Fruit fly (Drosophila melanogaster) whole organism, wandering third instar larva: Measurements from ENCODE around the gene Cyp313a4.

Experiments
- Dfd ChIP-seq: fragments of >200 bp; optimal IDR thresholded peaks from 2 replicates; lab custom pipeline; 2017; ENCODE audit warnings: missing biosample characterization, missing genetic modification characterization
- br ChIP-seq: fragments of 200-800 bp; sonication (Bioruptor generic); optimal IDR thresholded peaks from 2 replicates; lab custom pipeline; 2016; ENCODE audit warnings: missing biosample characterization, missing genetic modification characterization
- h ChIP-seq: fragments of 200-800 bp; sonication (Bioruptor generic); optimal IDR thresholded peaks from 3 replicates; lab custom pipeline; 2016; ENCODE audit warnings: missing biosample characterization, mild to moderate bottlenecking, missing genetic modification characterization

Gene Cyp313a4

DNA sequence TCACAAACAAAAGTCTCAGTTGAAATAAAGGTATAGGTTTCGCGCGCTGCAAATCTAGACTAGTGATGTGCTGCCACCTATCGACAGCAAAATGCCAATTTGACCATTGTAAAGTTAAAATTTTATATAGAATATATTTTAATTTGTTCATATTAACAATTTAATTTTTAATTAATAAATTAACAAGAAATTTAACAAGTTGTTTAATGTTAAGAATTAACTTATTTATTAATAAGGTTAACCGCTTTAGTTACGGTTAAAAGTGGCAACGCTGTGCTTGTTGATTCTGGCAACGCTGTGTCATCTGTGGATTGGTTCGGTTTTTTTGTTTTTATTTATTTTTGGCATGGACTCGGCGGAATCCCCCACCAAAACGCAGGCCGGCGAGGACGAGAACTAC, 50.8 kb downstream of the Cyp313a4 start, which contains the start of gene Not10 (continued):
- TF ChIP-seq br (no peak), h (GFP tag; lab: Kevin White, UChicago) (no peak), Dfd (GFP tag; lab: Kevin White, UChicago) (no peak)
